1 fruit fly cellular context compared by ENCODE assay signal in genomic region chr2L:2454644-2455043, dm6.
TF ChIP-seq lines count a peak whose summit lies in the region.

No protein-coding gene starts in this region.

TF ChIP-seq in whole organism, embryonic, 481 proteins besides CTCF, POLR2A, EP300 and RAD21 (continued from another document):
- TF ChIP-seq Trl (optimal IDR thresholded peaks at IDR 0.05; lab: Kevin White, UChicago), result peak; percentile 0 to 27
- TF ChIP-seq Trl (GFP tag; optimal IDR thresholded peaks at IDR 0.05; lab: Kevin White, UChicago), result no peak
- no peak for TF ChIP-seq Sox100B (GFP tag; optimal IDR thresholded peaks at IDR 0.05; lab: Kevin White, UChicago)
- TF ChIP-seq HLHmδ (GFP tag; optimal IDR thresholded peaks at IDR 0.05; lab: Kevin White, UChicago), result peak; percentile 38
- TF ChIP-seq row (GFP tag; IDR thresholded peaks at IDR 0.05; lab: Robert Waterston, UW), result no peak
- no peak for TF ChIP-seq jumu (GFP tag; optimal IDR thresholded peaks at IDR 0.05; lab: Kevin White, UChicago)
- TF ChIP-seq CG1832 (GFP tag; optimal IDR thresholded peaks at IDR 0.05; lab: Kevin White, UChicago), result peak; percentile 68
- no peak for TF ChIP-seq CG9215 (GFP tag; IDR thresholded peaks at IDR 0.05; lab: Robert Waterston, UW)
- no peak for TF ChIP-seq CG12769 (tag; optimal IDR thresholded peaks at IDR 0.05; lab: Kevin White, UChicago)
- no peak for TF ChIP-seq ash1 (GFP tag; optimal IDR thresholded peaks at IDR 0.05; lab: Kevin White, UChicago)
- no peak for TF ChIP-seq CG2678 (tag; optimal IDR thresholded peaks at IDR 0.05; lab: Kevin White, UChicago)
- TF ChIP-seq nom (GFP tag; optimal IDR thresholded peaks at IDR 0.05; lab: Kevin White, UChicago), result peak; percentile 3
- peak; percentile 49; the same call in 1 of the 2 replicates for TF ChIP-seq Scr (GFP tag; IDR thresholded peaks at IDR 0.05; lab: Robert Waterston, UW; ENCODE audit: partially characterized antibody)
- TF ChIP-seq CG7839 (tag; optimal IDR thresholded peaks at IDR 0.05; lab: Kevin White, UChicago), result no peak
- no peak for TF ChIP-seq CG31224 (GFP tag; IDR thresholded peaks at IDR 0.05; lab: Robert Waterston, UW)
- no peak for TF ChIP-seq CG15011 (GFP tag; optimal IDR thresholded peaks at IDR 0.05; lab: Kevin White, UChicago)
- TF ChIP-seq usp (GFP tag; optimal IDR thresholded peaks at IDR 0.05; lab: Kevin White, UChicago), result no peak
- TF ChIP-seq tll (GFP tag; optimal IDR thresholded peaks at IDR 0.05; lab: Kevin White, UChicago), result peak in 1 of 2 experiments; percentile 28
- no peak for TF ChIP-seq corto (GFP tag; optimal IDR thresholded peaks at IDR 0.05; lab: Kevin White, UChicago)
- TF ChIP-seq Nf-YB (GFP tag; optimal IDR thresholded peaks at IDR 0.05; lab: Kevin White, UChicago), result peak; percentile 88
- no peak for TF ChIP-seq p53 (GFP tag; optimal IDR thresholded peaks at IDR 0.05; lab: Kevin White, UChicago)
- TF ChIP-seq amos (GFP tag; IDR thresholded peaks at IDR 0.05; lab: Robert Waterston, UW; ENCODE audit: partially characterized antibody), result peak; percentile 57; the same call in 1 of the 2 replicates
- TF ChIP-seq kni (GFP tag; optimal IDR thresholded peaks at IDR 0.05; lab: Kevin White, UChicago), result peak; percentile 66
- no peak for TF ChIP-seq Xbp1 (GFP tag; optimal IDR thresholded peaks at IDR 0.05; lab: Kevin White, UChicago)
- TF ChIP-seq insv (GFP tag; optimal IDR thresholded peaks at IDR 0.05; lab: Kevin White, UChicago), result peak in 1 of 2 experiments; percentile 52
- peak; percentile 83 for TF ChIP-seq Nf-YC (tag; optimal IDR thresholded peaks at IDR 0.05; lab: Kevin White, UChicago)
- peak; percentile 81; the same call in 2 of the 4 replicates for TF ChIP-seq chinmo (GFP tag; IDR thresholded peaks at IDR 0.05; lab: Robert Waterston, UW; ENCODE audit: partially characterized antibody)
- no peak for TF ChIP-seq Elba2 (GFP tag; optimal IDR thresholded peaks at IDR 0.05; lab: Kevin White, UChicago)
- TF ChIP-seq D (optimal IDR thresholded peaks at IDR 0.05; lab: Kevin White, UChicago), result peak; percentile 86
- no peak for TF ChIP-seq D (GFP tag; optimal IDR thresholded peaks at IDR 0.05; lab: Kevin White, UChicago)
- no peak for TF ChIP-seq pum (GFP tag; optimal IDR thresholded peaks at IDR 0.05; lab: Kevin White, UChicago)
- no peak for TF ChIP-seq lilli (GFP tag; optimal IDR thresholded peaks at IDR 0.05; lab: Kevin White, UChicago)
- peak; percentile 98 for TF ChIP-seq Adf1 (GFP tag; IDR thresholded peaks at IDR 0.05; lab: Robert Waterston, UW)
- TF ChIP-seq CG13287 (GFP tag; IDR thresholded peaks at IDR 0.05; lab: Robert Waterston, UW; ENCODE audit: partially characterized antibody), result peak; percentile 27; the same call in 1 of the 2 replicates
- TF ChIP-seq CG6683 (GFP tag; optimal IDR thresholded peaks at IDR 0.05; lab: Kevin White, UChicago), result no peak
- TF ChIP-seq z (GFP tag; IDR thresholded peaks at IDR 0.05; lab: Robert Waterston, UW), result peak; percentile 99
- no peak for TF ChIP-seq HLH54F (GFP tag; optimal IDR thresholded peaks at IDR 0.05; lab: Kevin White, UChicago)
- peak; percentile 29; the same call in 1 of the 2 replicates for TF ChIP-seq vvl (GFP tag; IDR thresholded peaks at IDR 0.05; lab: Robert Waterston, UW)
- no peak for TF ChIP-seq al (GFP tag; IDR thresholded peaks at IDR 0.05; lab: Robert Waterston, UW)
- TF ChIP-seq CG13624 (GFP tag; optimal IDR thresholded peaks at IDR 0.05; lab: Kevin White, UChicago), result no peak
- no peak for TF ChIP-seq CG2202 (tag; optimal IDR thresholded peaks at IDR 0.05; lab: Kevin White, UChicago)
- TF ChIP-seq CG34224 (GFP tag; IDR thresholded peaks at IDR 0.05; lab: Robert Waterston, UW; ENCODE audit: partially characterized antibody), result peak; percentile 54; the same call in 2 of the 3 replicates
- TF ChIP-seq ato (GFP tag; IDR thresholded peaks at IDR 0.05; lab: Robert Waterston, UW; ENCODE audit: partially characterized antibody), result peak; percentile 57; the same call in 1 of the 2 replicates
- no peak for TF ChIP-seq pb (GFP tag; optimal IDR thresholded peaks at IDR 0.05; lab: Kevin White, UChicago)
- peak; percentile 44 for TF ChIP-seq oc (tag; optimal IDR thresholded peaks at IDR 0.05; lab: Kevin White, UChicago)
- peak; percentile 82 for TF ChIP-seq Med (GFP tag; lab: Kevin White, UChicago)
- TF ChIP-seq CG14965 (GFP tag; optimal IDR thresholded peaks at IDR 0.05; lab: Kevin White, UChicago; ENCODE audit: borderline replicate concordance), result no peak
- TF ChIP-seq Sry-δ (GFP tag; optimal IDR thresholded peaks at IDR 0.05; lab: Kevin White, UChicago), result no peak
- no peak for TF ChIP-seq CG15073 (GFP tag; optimal IDR thresholded peaks at IDR 0.05; lab: Kevin White, UChicago)
- peak; percentile 95 for TF ChIP-seq Deaf1 (tag; optimal IDR thresholded peaks at IDR 0.05; lab: Kevin White, UChicago)
- no peak for TF ChIP-seq Dref (GFP tag; IDR thresholded peaks at IDR 0.05; lab: Robert Waterston, UW)
- no peak for TF ChIP-seq nerfin-2 (GFP tag; IDR thresholded peaks at IDR 0.05; lab: Robert Waterston, UW; ENCODE audit: partially characterized antibody)
- no peak for TF ChIP-seq Fer2 (tag; optimal IDR thresholded peaks at IDR 0.05; lab: Kevin White, UChicago)
- no peak for TF ChIP-seq CG17829 (tag; optimal IDR thresholded peaks at IDR 0.05; lab: Kevin White, UChicago)
- no peak for TF ChIP-seq mld (GFP tag; IDR thresholded peaks at IDR 0.05; lab: Robert Waterston, UW; ENCODE audit: partially characterized antibody)
- no peak for TF ChIP-seq grau (tag; optimal IDR thresholded peaks at IDR 0.05; lab: Kevin White, UChicago)
- TF ChIP-seq slbo (GFP tag; IDR thresholded peaks at IDR 0.05; lab: Robert Waterston, UW), result no peak
- peak; percentile 24; the same call in 1 of the 4 replicates for TF ChIP-seq Dll (GFP tag; IDR thresholded peaks at IDR 0.05; lab: Robert Waterston, UW; ENCODE audit: partially characterized antibody)
- no peak for TF ChIP-seq Xrp1 (GFP tag; IDR thresholded peaks at IDR 0.05; lab: Robert Waterston, UW)
- no peak for TF ChIP-seq tap (tag; optimal IDR thresholded peaks at IDR 0.05; lab: Kevin White, UChicago)
- TF ChIP-seq Mrtf (GFP tag; IDR thresholded peaks at IDR 0.05; lab: Robert Waterston, UW), result no peak
- TF ChIP-seq Ravus (GFP tag; IDR thresholded peaks at IDR 0.05; lab: Robert Waterston, UW), result no peak
- TF ChIP-seq chm (GFP tag; IDR thresholded peaks at IDR 0.05; lab: Robert Waterston, UW), result peak; percentile 39; the same call in 1 of the 2 replicates
- TF ChIP-seq CG11504 (tag; optimal IDR thresholded peaks at IDR 0.05; lab: Kevin White, UChicago), result no peak
- TF ChIP-seq Jarid2 (GFP tag; optimal IDR thresholded peaks at IDR 0.05; lab: Kevin White, UChicago), result peak; percentile 79
- no peak for TF ChIP-seq ERR (GFP tag; optimal IDR thresholded peaks at IDR 0.05; lab: Kevin White, UChicago)
- TF ChIP-seq bbx (GFP tag; IDR thresholded peaks at IDR 0.05; lab: Robert Waterston, UW; ENCODE audit: partially characterized antibody), result peak; percentile 47
TF ChIP-seq in whole organism, embryonic: peak in this region for 43.
